Worm (Caenorhabditis elegans) whole organism, L1 larva: ENCODE measurements around the gene F16G10.10.

Experiments used
- C16A3.4 ChIP-seq: fragments of 150-350 bp; optimal IDR thresholded peaks from 2 replicates; lab custom pipeline; 2014; ENCODE audit warnings: missing biosample characterization, missing genetic modification characterization
- C34B4.2 ChIP-seq: sonication (generic microtip); optimal IDR thresholded peaks from 2 replicates; lab custom pipeline; 2017; ENCODE audit warnings: mild to moderate bottlenecking, missing genetic modification characterization, missing compliant biosample characterization
- Y116A8C.19 ChIP-seq: sonication (generic microtip); optimal IDR thresholded peaks from 2 replicates; lab custom pipeline; 2016; ENCODE audit warnings: missing compliant biosample characterization, missing genetic modification characterization, borderline replicate concordance
- aha-1 ChIP-seq: fragments of 150-350 bp; optimal IDR thresholded peaks from 2 replicates; lab custom pipeline; 2014; ENCODE audit warnings: missing biosample characterization, missing genetic modification characterization
- alr-1 ChIP-seq: fragments of 200-800 bp; sonication (Bioruptor generic); optimal IDR thresholded peaks from 2 replicates; lab custom pipeline; 2018; ENCODE audit warnings: borderline replicate concordance, mild to moderate bottlenecking, missing genetic modification characterization, missing compliant biosample characterization
- aly-2 ChIP-seq: fragments of 150-350 bp; optimal IDR thresholded peaks from 2 replicates; lab custom pipeline; 2014; ENCODE audit warnings: missing biosample characterization, missing genetic modification characterization
- ama-1 ChIP-seq: fragments of 150-350 bp; optimal IDR thresholded peaks from 2 replicates; lab custom pipeline; 2014
- efl-1 ChIP-seq, 4 experiments: fragments of 150-350 bp; optimal IDR thresholded peaks in 3 of 4; peaks in 1 of 4; 1 replicate in 1 of 4; 2 replicates in 3 of 4; lab custom pipeline; 2014; ENCODE audit warnings: missing biosample characterization in 2 of 4, missing genetic modification characterization in 2 of 4, missing genetic modification reagents in 2 of 4
- egl-13 ChIP-seq: sonication (generic microtip); optimal IDR thresholded peaks from 2 replicates; lab custom pipeline; 2016; ENCODE audit warnings: missing genotype, missing genetic modification reagents, missing genetic modification characterization, missing compliant biosample characterization
- elt-2 ChIP-seq: sonication (generic microtip); optimal IDR thresholded peaks from 2 replicates; lab custom pipeline; 2016; ENCODE audit warnings: missing genetic modification characterization, mild to moderate bottlenecking, inconsistent platforms, missing compliant biosample characterization, missing genetic modification reagents
- elt-3 ChIP-seq, 6 experiments: fragments of 150-350 bp in 1 of 6; sonication (generic microtip); optimal IDR thresholded peaks; 2 replicates each; lab custom pipeline; 2017 to 2018; ENCODE audit warnings: missing biosample characterization in 6 of 6, missing genetic modification characterization in 6 of 6, inconsistent platforms in 1 of 6
- fkh-10 ChIP-seq: sonication (generic microtip); optimal IDR thresholded peaks from 2 replicates; lab custom pipeline; 2017; ENCODE audit warnings: missing biosample characterization, missing genetic modification reagents, missing genetic modification characterization
- fkh-8 ChIP-seq: sonication (generic microtip); optimal IDR thresholded peaks from 2 replicates; lab custom pipeline; 2016; ENCODE audit warnings: mild to moderate bottlenecking, missing genetic modification characterization, missing compliant biosample characterization
- fos-1 ChIP-seq: fragments of 150-350 bp; optimal IDR thresholded peaks from 2 replicates; lab custom pipeline; 2014; ENCODE audit warnings: missing biosample characterization, missing genetic modification characterization
- jun-1 ChIP-seq: fragments of 150-350 bp; optimal IDR thresholded peaks from 2 replicates; lab custom pipeline; 2014; ENCODE audit warnings: missing biosample characterization, missing genetic modification reagents, missing genetic modification characterization
- lin-13 ChIP-seq: fragments of 150-350 bp; optimal IDR thresholded peaks from 2 replicates; lab custom pipeline; 2014; ENCODE audit warnings: missing biosample characterization, missing genetic modification reagents, missing genetic modification characterization
- lin-14 ChIP-seq: fragments of 200-800 bp; sonication (Bioruptor generic); optimal IDR thresholded peaks from 2 replicates; lab custom pipeline; 2018; ENCODE audit warnings: mild to moderate bottlenecking, missing genetic modification characterization, moderate library complexity, missing compliant biosample characterization
- lir-3 ChIP-seq: sonication (generic microtip); optimal IDR thresholded peaks from 2 replicates; lab custom pipeline; 2016; ENCODE audit warnings: mild to moderate bottlenecking, missing genetic modification characterization, moderate library complexity, missing compliant biosample characterization; ENCODE audit not compliant: poor library complexity
- lsy-2 ChIP-seq, 2 experiments: fragments of 150-350 bp; optimal IDR thresholded peaks; 2 replicates each; lab custom pipeline; 2014; ENCODE audit warnings: missing biosample characterization in 2 of 2, missing genetic modification characterization in 2 of 2
- mab-9 ChIP-seq: fragments of 200-800 bp; sonication (Bioruptor generic); IDR thresholded peaks from 2 replicates; pipeline ENCODE4 v1.3.6; 2022; ENCODE audit warnings: missing genetic modification reagents, missing genetic modification characterization, missing compliant biosample characterization
- mef-2 ChIP-seq: fragments of 150-350 bp; optimal IDR thresholded peaks from 2 replicates; lab custom pipeline; 2014; ENCODE audit warnings: missing biosample characterization, missing genetic modification characterization
- nhr-237 ChIP-seq: fragments of 150-350 bp; optimal IDR thresholded peaks from 2 replicates; lab custom pipeline; 2014; ENCODE audit warnings: missing biosample characterization, missing genetic modification characterization
- nhr-76 ChIP-seq: sonication (generic microtip); optimal IDR thresholded peaks from 2 replicates; lab custom pipeline; 2017; ENCODE audit warnings: missing biosample characterization, missing genetic modification characterization
- nhr-77 ChIP-seq: fragments of 150-350 bp; optimal IDR thresholded peaks from 2 replicates; lab custom pipeline; 2014; ENCODE audit warnings: missing biosample characterization, missing genetic modification characterization
- nhr-84 ChIP-seq: sonication (generic microtip); optimal IDR thresholded peaks from 2 replicates; lab custom pipeline; 2017; ENCODE audit warnings: missing biosample characterization, missing genetic modification characterization
- nhr-85 ChIP-seq: sonication (generic microtip); peaks from one replicate; lab custom pipeline; 2016; ENCODE audit warnings: missing genetic modification characterization, inconsistent platforms, missing compliant biosample characterization
- nhr-90 ChIP-seq: sonication (generic microtip); optimal IDR thresholded peaks from 2 replicates; lab custom pipeline; 2016; ENCODE audit warnings: mild to moderate bottlenecking, missing genetic modification characterization, missing compliant biosample characterization; ENCODE audit not compliant: poor library complexity
- pax-3 ChIP-seq: fragments of 200-800 bp; sonication (Bioruptor generic); optimal IDR thresholded peaks from 2 replicates; lab custom pipeline; 2018; ENCODE audit warnings: mild to moderate bottlenecking, missing genetic modification characterization, moderate library complexity, missing compliant biosample characterization
- pqm-1 ChIP-seq: sonication (generic microtip); optimal IDR thresholded peaks from 3 replicates; lab custom pipeline; 2017; ENCODE audit warnings: missing biosample characterization, missing genetic modification characterization
- skn-1 ChIP-seq: fragments of 150-350 bp; optimal IDR thresholded peaks from 2 replicates; lab custom pipeline; 2014; ENCODE audit warnings: missing biosample characterization, missing genetic modification characterization
- snu-23 ChIP-seq: sonication (generic microtip); optimal IDR thresholded peaks from 2 replicates; lab custom pipeline; 2016; ENCODE audit warnings: missing genetic modification characterization, missing compliant biosample characterization
- sup-37 ChIP-seq: fragments of 200-800 bp; sonication (Bioruptor generic); optimal IDR thresholded peaks from 2 replicates; lab custom pipeline; 2018; ENCODE audit warnings: mild to moderate bottlenecking, missing genetic modification characterization, missing compliant biosample characterization
- unc-62 ChIP-seq: fragments of 150-350 bp; optimal IDR thresholded peaks from 2 replicates; lab custom pipeline; 2014; ENCODE audit warnings: missing biosample characterization, missing genetic modification reagents, missing genetic modification characterization

Gene F16G10.10

ce11 chrII:2374973-2375372 is 15.8 kb downstream of the F16G10.10 start, which contains the start of gene F16G10.2:
F16G10.2 (plus strand) TSS chrII:2375273.
- no peak for TF ChIP-seq nhr-77 (tag; lab: Kevin White, UChicago)
- no peak for TF ChIP-seq aly-2 (tag; lab: Kevin White, UChicago)
- no peak for TF ChIP-seq fkh-10 (GFP tag; lab: Kevin White, UChicago)
- no peak for TF ChIP-seq lin-13
- TF ChIP-seq fos-1 = no peak
- no peak for TF ChIP-seq nhr-76 (tag; lab: Kevin White, UChicago)
- TF ChIP-seq efl-1 (optimal IDR thresholded peaks at IDR 0.05; lab: Kevin White, UChicago) = no peak
- TF ChIP-seq efl-1 (GFP tag; optimal IDR thresholded peaks at IDR 0.05 in 1 of 2; lab: Kevin White, UChicago) = no peak
- TF ChIP-seq snu-23 (GFP tag; lab: Kevin White, UChicago) = no peak
- no peak for TF ChIP-seq nhr-85 (tag; lab: Kevin White, UChicago)
- TF ChIP-seq egl-13 (tag; lab: Kevin White, UChicago) = no peak
- no peak for TF ChIP-seq mab-9 (GFP tag; lab: Robert Waterston, UW)

- TF ChIP-seq efl-1 (optimal IDR thresholded peaks at IDR 0.05; lab: Kevin White, UChicago) (no peak), efl-1 (GFP tag; optimal IDR thresholded peaks at IDR 0.05 in 1 of 2; lab: Kevin White, UChicago) (peak in 1 of 2 experiments; percentile 27), elt-3 (tag; optimal IDR thresholded peaks at IDR 0.05; lab: Kevin White, UChicago) (no peak)
These were observed 18.7 kb downstream of the F16G10.10 start, which contains the start of gene F16G10.3 for ce11 chrII:2372090-2372489. F16G10.3 (plus strand) TSS chrII:2372390.

ce11 chrII:2368956-2369355 is 21.8 kb downstream of the F16G10.10 start, which contains the start of gene hpo-25:
hpo-25 (plus strand) TSS chrII:2369256.
- TF ChIP-seq unc-62 (GFP tag; lab: Kevin White, UChicago) (no peak), pax-3 (no peak), lin-13 (no peak), fkh-8 (tag; lab: Kevin White, UChicago) (no peak), sup-37 (GFP tag; lab: Kevin White, UChicago) (no peak), C16A3.4 (tag; lab: Kevin White, UChicago) (no peak), mef-2 (no peak), nhr-90 (tag; lab: Kevin White, UChicago) (no peak), Y116A8C.19 (tag; lab: Kevin White, UChicago) (no peak), C34B4.2 (tag; lab: Kevin White, UChicago) (no peak), nhr-237 (tag; lab: Kevin White, UChicago) (no peak), pqm-1 (tag; lab: Kevin White, UChicago) (no peak), ama-1 (lab: Kevin White, UChicago) (no peak), aha-1 (tag; lab: Kevin White, UChicago) (no peak), jun-1 (tag; lab: Kevin White, UChicago) (no peak)

ce11 chrII:2366623-2367365 is 24.0 kb downstream of the F16G10.10 start, which contains the start of the genes F43C11.12 and F16G10.5:
F43C11.12 (minus strand) TSS chrII:2366723.
F16G10.5 (plus strand) TSS chrII:2367315.
- no peak for TF ChIP-seq elt-2 (tag; lab: Kevin White, UChicago)
- TF ChIP-seq alr-1 (tag; lab: Kevin White, UChicago) = no peak
- TF ChIP-seq nhr-85 (tag; lab: Kevin White, UChicago) = no peak
- TF ChIP-seq fkh-8 (tag; lab: Kevin White, UChicago) = no peak
- TF ChIP-seq lsy-2 (tag; optimal IDR thresholded peaks at IDR 0.05; lab: Kevin White, UChicago) = no peak
- no peak for TF ChIP-seq lir-3 (tag; lab: Kevin White, UChicago)
- TF ChIP-seq nhr-84 = no peak
- TF ChIP-seq skn-1 (tag; lab: Kevin White, UChicago) = no peak
- no peak for TF ChIP-seq lin-14 (GFP tag; lab: Kevin White, UChicago)
